Worm (Caenorhabditis elegans): Measurements from ENCODE around the gene T07H3.8.
"Not testable (repeated sequence)": the region's sequence is repeated elsewhere in the genome, so short reads cannot be mapped to it uniquely, and the experiment has no call there.

The T07H3.8 gene

DNA sequence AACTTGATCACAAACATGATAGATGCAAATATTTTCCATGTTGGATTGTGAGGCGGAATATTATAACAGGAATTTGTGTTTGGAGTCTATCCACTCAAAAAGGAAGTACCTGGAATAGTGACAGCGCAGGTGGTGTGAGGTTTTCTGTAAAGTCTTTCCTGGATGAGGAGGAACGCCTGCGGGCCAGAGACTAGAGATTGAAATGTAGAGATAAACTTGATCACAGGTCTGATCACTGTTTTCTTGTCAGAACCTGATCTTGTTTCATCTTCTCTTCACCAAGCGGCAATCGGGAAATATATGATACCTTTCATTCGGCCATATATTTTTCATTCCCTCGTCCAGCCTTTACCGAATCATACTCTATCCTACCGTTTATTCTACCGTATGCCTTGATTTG lies at the start of gene T07H3.8:
T07H3.8 (plus strand) TSS at position 301 of the 400 bp plus-strand sequence.
- no peak for TF ChIP-seq unc-62 (GFP tag; optimal IDR thresholded peaks at IDR 0.05)

DNA sequence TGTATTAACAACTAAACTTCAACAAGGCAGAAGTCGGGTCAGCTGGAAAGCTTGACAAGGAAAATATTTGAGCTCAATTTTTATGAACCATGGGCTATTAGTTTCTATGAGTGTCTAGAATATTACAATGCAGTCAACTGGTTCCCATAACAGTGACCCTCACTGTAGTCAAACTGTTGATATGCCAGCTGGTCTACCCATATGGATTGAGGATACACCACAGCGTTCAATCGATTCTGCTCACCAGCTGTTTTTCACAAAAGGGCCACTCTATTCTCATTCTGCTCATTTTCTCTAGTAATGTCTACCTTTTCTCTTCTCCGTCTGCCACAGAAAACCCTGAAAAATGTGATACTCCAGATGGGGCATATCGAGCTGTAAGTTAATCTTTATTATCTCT lies 49.1 kb upstream of the T07H3.8 start, which contains the start of gene fbxb-42:
fbxb-42 (plus strand) TSS at position 301 of the 400 bp plus-strand sequence.
- TF ChIP-seq unc-62 (GFP tag; optimal IDR thresholded peaks at IDR 0.05): no peak

DNA sequence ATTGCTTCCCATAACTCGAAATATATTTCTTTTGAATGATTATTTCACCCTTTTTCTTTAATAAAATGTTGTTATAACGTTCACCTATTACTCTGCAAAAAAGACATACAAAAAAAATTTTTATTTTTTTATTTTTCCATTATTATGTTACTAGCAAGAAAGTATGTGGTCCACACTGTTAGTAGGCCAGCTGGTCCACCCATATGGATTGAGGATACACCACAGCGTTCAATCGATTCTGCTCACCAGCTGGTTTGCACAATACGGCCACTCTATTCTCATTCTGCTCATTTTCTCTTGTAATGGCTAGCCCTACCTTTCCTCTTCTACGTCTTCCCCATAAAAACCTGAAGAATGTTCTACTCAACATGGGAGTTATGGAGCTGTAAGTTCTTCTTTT lies 47.8 kb upstream of the T07H3.8 start, which contains the start of gene fbxb-44:
fbxb-44 (plus strand) TSS at position 301 of the 400 bp plus-strand sequence.
- TF ChIP-seq unc-62 (GFP tag; optimal IDR thresholded peaks at IDR 0.05): no peak

DNA sequence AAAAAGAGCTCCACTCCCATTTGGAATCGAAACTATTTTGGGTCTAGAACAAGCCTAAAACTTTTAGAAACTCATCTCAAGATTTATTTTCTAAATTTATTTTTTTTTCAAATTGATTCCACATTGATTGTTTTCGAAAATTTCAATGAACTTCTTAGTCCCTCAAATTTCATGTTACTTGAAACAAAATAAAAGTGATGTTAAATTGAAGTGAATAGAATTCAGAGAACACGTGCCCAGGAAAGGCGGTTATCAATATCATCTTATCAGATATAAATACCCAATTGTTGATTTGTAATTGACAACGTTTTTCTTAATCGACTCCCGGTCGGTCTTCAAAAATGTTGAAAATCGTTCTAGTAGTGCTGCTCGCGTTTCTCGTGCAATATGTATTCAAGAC lies 45.8 kb upstream of the T07H3.8 start, which contains the start of gene poml-4:
poml-4 (plus strand) TSS at position 301 of the 400 bp plus-strand sequence.
- not testable (repeated sequence) for TF ChIP-seq unc-62 (GFP tag; optimal IDR thresholded peaks at IDR 0.05)

DNA sequence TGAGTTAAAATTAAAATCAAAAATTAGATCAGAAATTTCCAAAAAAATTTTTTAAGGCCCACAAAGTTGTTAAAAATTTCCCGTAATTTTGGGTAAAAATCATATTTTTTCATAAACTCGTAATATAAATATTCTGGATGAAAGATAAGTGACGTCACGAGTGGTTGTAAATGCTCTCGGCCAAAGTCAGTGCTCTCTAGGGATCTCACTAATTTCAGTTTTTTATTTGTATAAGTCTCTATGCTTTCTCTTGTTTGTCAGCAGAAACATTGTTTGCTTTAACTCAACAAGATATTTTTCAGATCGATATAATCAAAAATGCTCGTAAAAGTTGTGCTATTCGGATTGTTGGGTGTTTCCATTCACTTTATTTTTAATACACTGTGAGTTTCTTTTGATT lies 43.2 kb upstream of the T07H3.8 start, which contains the start of gene K05F6.4:
K05F6.4 (plus strand) TSS at position 301 of the 400 bp plus-strand sequence.
- not testable (repeated sequence) for TF ChIP-seq unc-62 (GFP tag; optimal IDR thresholded peaks at IDR 0.05)

DNA sequence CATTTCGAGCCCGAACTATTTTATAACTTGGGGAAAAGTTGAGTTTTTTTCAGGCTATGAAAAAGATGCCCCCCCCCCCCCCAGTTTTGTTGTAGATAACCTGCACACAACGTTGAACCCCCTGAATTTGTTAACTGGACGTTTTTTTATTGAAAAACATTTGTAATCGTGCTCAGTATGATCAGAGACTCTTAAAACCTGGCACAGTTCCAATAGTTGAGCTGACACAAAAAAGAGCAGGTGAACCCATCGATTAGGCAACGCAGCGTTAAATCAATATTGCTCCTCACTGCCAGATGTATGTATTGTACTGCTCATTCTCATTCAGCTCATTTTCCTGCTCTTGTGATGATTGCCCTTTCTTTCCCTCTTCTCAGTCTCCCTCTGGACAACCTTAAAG lies 40.8 kb upstream of the T07H3.8 start, which contains the start of gene K05F6.12:
K05F6.12 (plus strand) TSS at position 301 of the 400 bp plus-strand sequence.
- TF ChIP-seq unc-62 (GFP tag; optimal IDR thresholded peaks at IDR 0.05): no peak

DNA sequence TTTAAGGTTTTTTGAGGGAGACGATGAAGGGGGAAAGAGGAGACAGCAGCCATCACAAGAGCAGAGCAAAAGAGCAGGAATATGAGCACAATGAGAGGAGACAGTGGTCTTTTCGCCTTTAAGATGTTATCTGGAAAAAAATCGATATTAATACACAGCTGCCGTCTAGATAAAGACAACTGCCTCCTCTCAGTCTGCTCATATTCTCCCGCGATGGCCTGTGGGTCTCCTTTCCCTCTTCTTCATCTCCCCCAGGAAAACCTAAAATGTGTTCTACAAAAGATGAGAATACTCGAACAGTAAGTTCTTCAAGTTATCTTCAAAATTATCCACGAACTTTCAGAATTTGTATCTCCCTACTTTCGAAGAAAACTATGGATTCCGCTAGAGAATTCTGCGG lies 35.9 kb upstream of the T07H3.8 start, which contains the start of the genes fbxb-52 and fbxb-51:
fbxb-52 (minus strand) TSS at position 101 of the 400 bp plus-strand sequence.
fbxb-51 (plus strand) TSS at position 212 of the 400 bp plus-strand sequence.
- TF ChIP-seq unc-62 (GFP tag; optimal IDR thresholded peaks at IDR 0.05): no peak

DNA sequence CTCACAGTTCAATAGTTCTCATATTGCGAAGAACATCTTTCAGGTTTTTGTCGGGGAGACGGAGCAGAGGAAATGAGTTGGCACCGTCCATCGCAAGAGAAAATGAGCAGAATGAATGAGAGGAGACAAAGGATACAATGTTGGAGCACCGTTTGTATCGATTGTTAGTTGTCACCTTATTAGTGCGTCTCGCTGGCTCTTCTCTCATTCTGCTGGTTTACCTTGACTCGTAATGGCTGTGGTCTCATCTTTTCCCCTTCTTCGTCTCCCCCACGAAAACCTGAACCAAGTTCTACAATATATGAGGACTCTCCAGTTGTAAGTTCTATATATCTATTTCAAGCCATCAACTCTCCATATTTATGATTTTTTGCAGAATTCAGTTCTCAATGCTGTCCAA lies 30.2 kb upstream of the T07H3.8 start, which contains the start of the genes fbxb-54 and fbxb-50:
fbxb-54 (minus strand) TSS at position 101 of the 400 bp plus-strand sequence.
fbxb-50 (plus strand) TSS at position 227 of the 400 bp plus-strand sequence.
- TF ChIP-seq unc-62 (GFP tag; optimal IDR thresholded peaks at IDR 0.05): not testable (repeated sequence)

DNA sequence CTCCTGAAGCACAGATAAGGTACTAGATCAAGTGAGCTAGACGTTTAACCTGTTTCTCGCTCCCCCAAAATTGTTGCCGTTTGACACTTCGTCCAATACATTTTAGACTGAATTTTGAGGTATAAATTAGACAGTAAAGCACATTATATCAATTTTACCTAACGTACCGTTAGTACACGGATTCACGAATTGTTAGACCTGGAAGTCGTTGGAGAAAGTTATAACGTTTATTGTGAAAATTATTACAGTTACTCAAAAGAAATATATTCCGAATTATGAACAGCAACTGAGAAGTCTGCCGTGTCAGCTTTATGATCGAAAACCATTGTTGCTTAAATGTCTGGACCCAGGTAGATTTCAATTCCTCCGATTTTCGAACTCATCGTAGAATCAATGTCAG lies 25.6 kb upstream of the T07H3.8 start:
- TF ChIP-seq unc-62 (GFP tag; optimal IDR thresholded peaks at IDR 0.05): no peak

DNA sequence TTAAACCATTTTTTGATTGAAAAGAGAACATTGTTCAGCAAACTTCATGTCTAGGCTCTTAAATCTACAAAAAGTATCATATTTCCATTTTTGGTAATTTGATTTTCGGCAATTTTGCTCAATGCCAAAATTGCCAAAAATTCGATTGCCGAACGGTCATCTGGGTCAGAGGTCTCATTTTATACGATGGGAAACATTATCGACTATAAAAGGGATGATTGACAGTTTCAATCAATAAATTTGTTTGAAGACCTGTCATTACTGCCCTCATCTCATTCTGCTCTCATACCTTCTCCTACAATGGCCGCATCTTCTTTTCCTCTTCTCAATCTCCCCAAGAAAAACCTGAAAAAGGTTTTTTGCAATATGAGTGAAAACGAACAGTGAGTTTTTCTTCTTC lies 24.5 kb upstream of the T07H3.8 start, which contains the start of gene K05F6.14:
K05F6.14 (plus strand) TSS at position 301 of the 400 bp plus-strand sequence.
- no peak for TF ChIP-seq unc-62 (GFP tag; optimal IDR thresholded peaks at IDR 0.05)

DNA sequence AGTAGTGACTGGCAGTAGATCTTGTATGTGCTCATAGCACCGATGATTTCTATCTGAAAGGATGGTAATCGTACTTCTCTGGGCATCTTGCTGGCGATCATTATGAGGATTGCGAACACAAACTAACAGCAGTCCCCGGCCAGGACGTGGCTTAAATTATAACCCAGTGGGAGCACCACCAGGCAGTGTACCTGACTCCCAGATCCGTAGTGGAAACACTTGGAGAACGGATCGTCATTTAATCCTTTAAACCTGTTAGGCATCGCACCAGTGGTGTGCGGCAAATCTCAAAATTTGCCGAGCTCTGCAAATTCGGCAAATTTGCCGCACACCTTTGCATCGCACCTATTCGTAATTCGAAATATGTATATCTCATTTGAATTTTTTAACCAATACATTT lies 18.8 kb upstream of the T07H3.8 start, which contains the start of gene K05F6.8:
K05F6.8 (minus strand) TSS at position 101 of the 400 bp plus-strand sequence.
- no peak for TF ChIP-seq unc-62 (GFP tag; optimal IDR thresholded peaks at IDR 0.05)

DNA sequence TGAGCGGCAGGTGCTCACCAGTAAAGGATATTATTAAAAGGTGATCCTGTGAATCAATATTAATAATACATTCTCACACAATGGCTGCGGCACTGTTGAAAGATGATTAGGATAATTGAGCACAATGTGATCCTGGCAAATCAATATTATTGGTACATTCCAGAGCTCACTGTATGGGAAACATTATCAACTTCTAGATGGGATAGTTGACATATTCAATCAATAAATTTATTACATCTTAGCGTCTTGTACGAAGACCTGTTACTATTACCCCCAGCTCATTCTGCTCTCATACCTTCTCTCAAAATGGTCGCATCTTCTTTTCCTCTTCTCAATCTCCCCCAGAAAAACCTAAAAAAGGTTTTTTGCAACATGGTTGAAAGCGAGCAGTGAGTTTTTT lies 18.2 kb upstream of the T07H3.8 start, which contains the start of gene fbxb-49:
fbxb-49 (plus strand) TSS at position 301 of the 400 bp plus-strand sequence.
- TF ChIP-seq unc-62 (GFP tag; optimal IDR thresholded peaks at IDR 0.05): no peak

DNA sequence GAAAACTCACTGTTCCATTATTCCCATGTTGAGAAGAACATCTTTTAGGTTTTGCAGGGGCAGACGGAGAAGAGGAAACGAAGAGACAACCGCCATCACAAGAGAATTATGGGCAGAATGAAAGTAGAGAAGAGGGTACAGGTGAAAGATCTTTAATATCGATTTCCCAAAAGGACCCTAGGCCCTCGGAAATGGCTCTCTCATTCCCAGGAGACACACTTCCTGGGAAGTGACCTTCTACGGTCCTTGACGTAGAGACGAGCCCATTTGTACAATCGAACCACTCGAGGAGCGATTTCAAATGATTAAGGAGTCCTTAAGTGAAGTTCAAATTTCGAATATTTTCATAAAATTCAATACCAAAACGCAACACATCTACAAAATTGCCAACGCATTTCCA lies 15.4 kb upstream of the T07H3.8 start, which contains the start of gene fbxb-46:
fbxb-46 (minus strand) TSS at position 101 of the 400 bp plus-strand sequence.
- no peak for TF ChIP-seq unc-62 (GFP tag; optimal IDR thresholded peaks at IDR 0.05)

DNA sequence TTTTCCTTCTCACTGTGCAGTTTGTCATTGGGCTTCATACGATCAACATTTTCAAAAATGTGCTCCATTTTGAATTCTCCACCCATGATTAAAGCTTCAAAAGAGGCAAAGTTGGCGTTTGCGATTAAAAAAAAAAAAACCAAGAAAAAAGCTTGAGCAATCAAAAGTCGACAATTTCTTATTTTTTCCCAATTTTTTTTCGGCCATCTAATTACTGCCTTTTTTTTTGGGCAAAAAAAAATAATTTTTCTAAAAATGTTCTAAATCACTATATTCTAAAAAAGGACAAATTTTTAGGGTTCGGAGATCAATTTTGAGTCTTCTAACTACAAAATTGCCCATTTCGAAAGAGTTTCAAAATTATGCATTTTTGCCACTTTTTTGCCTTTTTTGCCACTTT lies 10.4 kb upstream of the T07H3.8 start, which contains the start of gene K05F6.10:
K05F6.10 (minus strand) TSS at position 101 of the 400 bp plus-strand sequence.
- TF ChIP-seq unc-62 (GFP tag; optimal IDR thresholded peaks at IDR 0.05): no peak

DNA sequence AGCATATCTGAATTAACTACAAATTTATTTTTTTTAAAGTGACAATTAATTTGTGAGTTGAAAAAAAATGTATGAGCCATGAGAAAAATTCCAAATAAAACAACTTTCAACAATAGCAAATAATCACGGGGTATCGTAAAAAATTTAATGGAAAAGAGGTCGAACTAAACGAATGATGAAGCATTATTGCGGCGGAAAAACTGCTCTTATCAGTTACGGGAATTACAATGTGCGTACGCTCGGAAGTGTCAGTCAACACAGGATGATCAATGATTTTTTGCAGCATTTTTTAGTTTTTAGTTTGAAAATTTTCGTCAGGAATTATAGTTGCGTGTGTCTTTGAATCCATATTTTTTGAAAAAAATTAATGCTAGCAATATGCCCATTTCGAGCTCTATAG lies 9.6 kb upstream of the T07H3.8 start:
- no peak for TF ChIP-seq unc-62 (GFP tag; optimal IDR thresholded peaks at IDR 0.05)

DNA sequence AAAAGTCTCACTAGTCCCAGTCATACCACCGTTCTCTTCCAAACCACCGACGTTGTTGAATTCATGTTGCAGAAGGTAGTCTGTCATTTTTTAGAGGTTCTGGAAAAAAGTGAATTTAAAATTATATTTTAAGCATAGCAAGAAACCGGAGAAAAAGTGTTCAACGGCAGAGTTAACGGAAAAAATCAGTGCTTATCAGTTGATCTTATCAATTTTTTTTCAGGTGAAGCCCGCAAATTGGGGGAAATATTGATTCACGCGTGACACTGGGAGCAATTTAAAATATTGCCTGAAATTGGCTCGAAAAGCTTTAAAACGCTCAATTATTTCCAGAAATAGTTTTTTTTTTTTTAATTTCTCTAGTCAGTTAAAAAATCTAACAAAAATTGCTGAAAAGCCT lies 6.5 kb upstream of the T07H3.8 start, which contains the start of gene math-38:
math-38 (minus strand) TSS at position 101 of the 400 bp plus-strand sequence.
- TF ChIP-seq unc-62 (GFP tag; optimal IDR thresholded peaks at IDR 0.05): no peak

DNA sequence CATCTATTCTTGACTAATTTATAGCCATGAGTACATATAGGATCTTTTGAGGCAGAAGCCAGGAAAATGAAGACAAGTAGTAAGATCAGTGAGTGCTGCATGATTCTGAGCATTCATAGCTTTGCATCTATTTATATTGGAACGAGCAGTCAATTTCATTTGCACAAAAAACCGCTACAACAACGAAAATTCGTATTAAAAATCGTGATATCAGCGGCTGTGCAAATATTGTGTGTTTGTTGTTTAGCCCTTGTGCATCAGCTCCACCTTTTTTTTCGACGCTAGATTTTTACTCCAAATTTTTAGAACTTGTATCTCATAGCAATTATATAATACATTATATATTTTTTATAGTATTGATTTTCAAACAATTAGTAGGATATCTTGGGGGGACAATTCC lies 2.3 kb upstream of the T07H3.8 start, which contains the start of gene clec-21:
clec-21 (minus strand) TSS at position 101 of the 400 bp plus-strand sequence.
- no peak for TF ChIP-seq unc-62 (GFP tag; optimal IDR thresholded peaks at IDR 0.05)

All from whole organism, dauer.